Worm (Caenorhabditis elegans): Measurements from ENCODE around the gene C05G5.5.

C05G5.5 gene

ce11 chrX:14740019-14740418 is 20.9 kb downstream of the C05G5.5 start, which contains the start of gene C05G5.1:
C05G5.1 (minus strand) TSS chrX:14740119.
- TF ChIP-seq ceh-13 (GFP tag; optimal IDR thresholded peaks at IDR 0.05), result no peak
- TF ChIP-seq tra-4 (tag; optimal IDR thresholded peaks at IDR 0.05), result no peak
- no peak for TF ChIP-seq hmg-4 (GFP tag; optimal IDR thresholded peaks at IDR 0.05)
- TF ChIP-seq flt-1 (GFP tag; IDR thresholded peaks at IDR 0.05), result no peak
- no peak for TF ChIP-seq ceh-36 (tag; optimal IDR thresholded peaks at IDR 0.05)
- no peak for TF ChIP-seq tbx-37 (GFP tag; conservative IDR thresholded peaks at IDR 0.05)
- TF ChIP-seq tbx-11 (GFP tag; IDR thresholded peaks at IDR 0.05), result no peak
- TF ChIP-seq sea-1 (GFP tag; conservative IDR thresholded peaks at IDR 0.05), result no peak
- TF ChIP-seq hnd-1 (tag; optimal IDR thresholded peaks at IDR 0.05), result no peak
- TF ChIP-seq ets-7 (tag; optimal IDR thresholded peaks at IDR 0.05), result no peak
- no peak for TF ChIP-seq scrt-1 (GFP tag; IDR thresholded peaks at IDR 0.05)
- no peak for TF ChIP-seq ama-1 (optimal IDR thresholded peaks at IDR 0.05)
- TF ChIP-seq pes-1 (GFP tag; IDR thresholded peaks at IDR 0.05), result no peak
- TF ChIP-seq aly-1 (tag; optimal IDR thresholded peaks at IDR 0.05), result no peak
- no peak for TF ChIP-seq F13C5.2 (tag; optimal IDR thresholded peaks at IDR 0.05)
- TF ChIP-seq hmbx-1 (tag; optimal IDR thresholded peaks at IDR 0.05), result no peak
- no peak for TF ChIP-seq B0310.2 (tag; optimal IDR thresholded peaks at IDR 0.05)

- no peak for TF ChIP-seq aly-1 (tag; optimal IDR thresholded peaks at IDR 0.05)
These were observed 21.5 kb downstream of the C05G5.5 start for ce11 chrX:14739466-14739865.

ce11 chrX:14737623-14738022 is 23.3 kb downstream of the C05G5.5 start:
- TF ChIP-seq ama-1 (optimal IDR thresholded peaks at IDR 0.05) (no peak), tra-4 (tag; optimal IDR thresholded peaks at IDR 0.05) (no peak), sea-1 (GFP tag; conservative IDR thresholded peaks at IDR 0.05) (no peak)

ce11 chrX:14736955-14737621 is 23.8 kb downstream of the C05G5.5 start:
- no peak for TF ChIP-seq flt-1 (GFP tag; IDR thresholded peaks at IDR 0.05)
- TF ChIP-seq B0310.2 (tag; optimal IDR thresholded peaks at IDR 0.05), result no peak
- TF ChIP-seq ceh-13 (GFP tag; optimal IDR thresholded peaks at IDR 0.05), result no peak
- TF ChIP-seq tra-4 (tag; optimal IDR thresholded peaks at IDR 0.05), result no peak
- no peak for TF ChIP-seq ceh-36 (tag; optimal IDR thresholded peaks at IDR 0.05)
- TF ChIP-seq F13C5.2 (tag; optimal IDR thresholded peaks at IDR 0.05), result no peak
- no peak for TF ChIP-seq tbx-11 (GFP tag; IDR thresholded peaks at IDR 0.05)
- TF ChIP-seq ets-7 (tag; optimal IDR thresholded peaks at IDR 0.05), result no peak
- no peak for TF ChIP-seq hmbx-1 (tag; optimal IDR thresholded peaks at IDR 0.05)
- no peak for TF ChIP-seq ama-1 (optimal IDR thresholded peaks at IDR 0.05)
- no peak for TF ChIP-seq pes-1 (GFP tag; IDR thresholded peaks at IDR 0.05)
- no peak for TF ChIP-seq sea-1 (GFP tag; conservative IDR thresholded peaks at IDR 0.05)
- TF ChIP-seq hmg-4 (GFP tag; optimal IDR thresholded peaks at IDR 0.05), result no peak
- TF ChIP-seq scrt-1 (GFP tag; IDR thresholded peaks at IDR 0.05), result no peak
- no peak for TF ChIP-seq hnd-1 (tag; optimal IDR thresholded peaks at IDR 0.05)
- no peak for TF ChIP-seq tbx-37 (GFP tag; conservative IDR thresholded peaks at IDR 0.05)
- TF ChIP-seq aly-1 (tag; optimal IDR thresholded peaks at IDR 0.05), result no peak

ce11 chrX:14736220-14736619 is 24.7 kb downstream of the C05G5.5 start:
- TF ChIP-seq tra-4 (tag; optimal IDR thresholded peaks at IDR 0.05) (no peak), ama-1 (optimal IDR thresholded peaks at IDR 0.05) (no peak), B0310.2 (tag; optimal IDR thresholded peaks at IDR 0.05) (no peak), pes-1 (GFP tag; IDR thresholded peaks at IDR 0.05) (no peak), tbx-11 (GFP tag; IDR thresholded peaks at IDR 0.05) (no peak), ceh-36 (tag; optimal IDR thresholded peaks at IDR 0.05) (no peak)

- TF ChIP-seq aly-1 (tag; optimal IDR thresholded peaks at IDR 0.05) (no peak), flt-1 (GFP tag; IDR thresholded peaks at IDR 0.05) (no peak), scrt-1 (GFP tag; IDR thresholded peaks at IDR 0.05) (no peak), tbx-11 (GFP tag; IDR thresholded peaks at IDR 0.05) (no peak), hmg-4 (GFP tag; optimal IDR thresholded peaks at IDR 0.05) (no peak)
These were observed 29.0 kb downstream of the C05G5.5 start, which contains the start of gene F33C8.4 for ce11 chrX:14731828-14732331. F33C8.4 (plus strand) TSS chrX:14732281.

- TF ChIP-seq aly-1 (tag; optimal IDR thresholded peaks at IDR 0.05) (no peak), hmg-4 (GFP tag; optimal IDR thresholded peaks at IDR 0.05) (no peak), ets-7 (tag; optimal IDR thresholded peaks at IDR 0.05) (no peak), tra-4 (tag; optimal IDR thresholded peaks at IDR 0.05) (no peak), scrt-1 (GFP tag; IDR thresholded peaks at IDR 0.05) (no peak), ceh-36 (tag; optimal IDR thresholded peaks at IDR 0.05) (no peak), ama-1 (optimal IDR thresholded peaks at IDR 0.05) (no peak), tbx-11 (GFP tag; IDR thresholded peaks at IDR 0.05) (no peak)
These were observed 31.6 kb downstream of the C05G5.5 start, which contains the start of gene tsp-8 for ce11 chrX:14729319-14729718. tsp-8 (minus strand) TSS chrX:14729503.

ce11 chrX:14724935-14725334 is 36.0 kb downstream of the C05G5.5 start:
- TF ChIP-seq ama-1 (optimal IDR thresholded peaks at IDR 0.05), result no peak
- no peak for TF ChIP-seq ceh-13 (GFP tag; optimal IDR thresholded peaks at IDR 0.05)
- TF ChIP-seq ets-7 (tag; optimal IDR thresholded peaks at IDR 0.05), result no peak
- no peak for TF ChIP-seq hnd-1 (tag; optimal IDR thresholded peaks at IDR 0.05)
- TF ChIP-seq tbx-37 (GFP tag; conservative IDR thresholded peaks at IDR 0.05), result no peak
- no peak for TF ChIP-seq B0310.2 (tag; optimal IDR thresholded peaks at IDR 0.05)
- no peak for TF ChIP-seq F13C5.2 (tag; optimal IDR thresholded peaks at IDR 0.05)
- TF ChIP-seq pes-1 (GFP tag; IDR thresholded peaks at IDR 0.05), result no peak
- TF ChIP-seq flt-1 (GFP tag; IDR thresholded peaks at IDR 0.05), result no peak
- no peak for TF ChIP-seq tbx-11 (GFP tag; IDR thresholded peaks at IDR 0.05)
- no peak for TF ChIP-seq hmg-4 (GFP tag; optimal IDR thresholded peaks at IDR 0.05)
- TF ChIP-seq sea-1 (GFP tag; conservative IDR thresholded peaks at IDR 0.05), result no peak
- no peak for TF ChIP-seq aly-1 (tag; optimal IDR thresholded peaks at IDR 0.05)

All from whole organism, early embryonic.